Fruit fly (Drosophila melanogaster): Measurements from ENCODE around the gene ppan.

ppan gene

DNA sequence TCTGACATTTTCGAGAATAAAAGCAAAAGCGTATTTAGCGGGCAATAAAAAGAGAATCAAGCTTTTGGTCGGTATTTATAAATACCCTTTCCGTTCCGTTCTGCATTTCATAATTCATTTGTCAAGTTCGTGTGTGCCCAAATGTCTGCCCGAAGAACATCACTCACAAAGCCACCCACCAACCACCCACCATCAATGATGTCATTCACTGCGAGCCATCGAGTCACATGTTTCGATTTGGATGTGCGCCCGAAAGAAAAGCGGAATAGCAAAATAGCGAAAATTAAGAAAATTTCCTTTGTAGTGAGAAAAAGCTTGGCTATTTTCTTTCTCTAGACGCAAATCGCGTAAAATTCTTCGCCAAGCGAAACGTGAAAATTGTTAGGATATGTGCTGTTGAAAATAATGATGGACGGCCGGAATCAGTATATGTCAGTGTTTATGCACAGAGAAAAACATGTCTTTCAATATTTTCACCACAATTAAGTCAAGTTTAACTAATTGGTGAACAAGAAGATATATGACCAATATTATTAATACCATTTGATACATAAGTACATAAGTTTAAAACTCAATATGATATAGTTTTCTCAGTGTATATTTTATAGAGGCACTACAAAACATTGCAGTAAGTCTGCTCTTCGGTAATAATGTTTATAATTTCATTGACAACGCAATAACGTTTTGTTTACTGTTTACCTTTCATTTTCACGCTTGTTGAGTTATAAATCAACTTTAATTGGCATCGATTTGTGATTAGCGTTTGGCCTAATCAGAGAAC is 35.2 kb downstream of the ppan start (continued):
- TF ChIP-seq CG13123 (GFP tag; optimal IDR thresholded peaks at IDR 0.05) (peak; percentile 2), ranshi (GFP tag; IDR thresholded peaks at IDR 0.05) (peak; percentile 40; the same call in 1 of the 2 replicates), gce (GFP tag; IDR thresholded peaks at IDR 0.05) (no peak; the same call in 2 of the 3 replicates), danr (GFP tag; IDR thresholded peaks at IDR 0.05) (no peak), CG14014 (GFP tag; IDR thresholded peaks at IDR 0.05) (peak; percentile 81), Hr3 (GFP tag; optimal IDR thresholded peaks at IDR 0.05) (peak; percentile 34), Rx (GFP tag; IDR thresholded peaks at IDR 0.05) (no peak), Dbx (GFP tag; IDR thresholded peaks at IDR 0.05) (peak; percentile 70), CG2199 (GFP tag; IDR thresholded peaks at IDR 0.05) (no peak), dati (GFP tag; IDR thresholded peaks at IDR 0.05) (no peak), E2f2 (GFP tag; IDR thresholded peaks at IDR 0.05) (peak; percentile 35; the same call in 1 of the 2 replicates), hkb (optimal IDR thresholded peaks at IDR 0.05) (no peak), hkb (GFP tag; IDR thresholded peaks at IDR 0.05) (peak; percentile 76), zen2 (GFP tag; IDR thresholded peaks at IDR 0.05; ENCODE audit: partially characterized antibody) (no peak), BtbVII (GFP tag; optimal IDR thresholded peaks at IDR 0.05) (peak; percentile 56), CG12155 (GFP tag; optimal IDR thresholded peaks at IDR 0.05) (peak; percentile 56), yki (optimal IDR thresholded peaks at IDR 0.05) (no peak), usp (GFP tag; optimal IDR thresholded peaks at IDR 0.05) (no peak), CG7556 (GFP tag; optimal IDR thresholded peaks at IDR 0.05) (peak; percentile 49), HmgZ (tag; optimal IDR thresholded peaks at IDR 0.05) (peak; percentile 31), stc (GFP tag; IDR thresholded peaks at IDR 0.05) (peak; percentile 52; the same call in 1 of the 2 replicates), pb (GFP tag; optimal IDR thresholded peaks at IDR 0.05) (no peak), cas (GFP tag; IDR thresholded peaks at IDR 0.05) (0 out of 2 replicates have a peak, but pooled peaks have one; percentile 39), ttk (GFP tag; IDR thresholded peaks at IDR 0.05) (0 out of 2 replicates have a peak, but pooled peaks have one; percentile 28), insv (GFP tag; optimal IDR thresholded peaks at IDR 0.05) (no peak), CG3847 (GFP tag; IDR thresholded peaks at IDR 0.05) (peak; percentile 67; the same call in 1 of the 2 replicates), CG33557 (GFP tag; optimal IDR thresholded peaks at IDR 0.05) (no peak), NC2α (GFP tag; optimal IDR thresholded peaks at IDR 0.05) (no peak), CG43689 (GFP tag; IDR thresholded peaks at IDR 0.05) (peak; percentile 42; the same call in 1 of the 2 replicates), Hsf (GFP tag; optimal IDR thresholded peaks at IDR 0.05) (peak; percentile 57), CG1603 (tag; optimal IDR thresholded peaks at IDR 0.05) (peak; percentile 49), Nf-YA (GFP tag; IDR thresholded peaks at IDR 0.05) (no peak), chif (GFP tag; optimal IDR thresholded peaks at IDR 0.05) (peak; percentile 18 to 34), Adf1 (GFP tag; IDR thresholded peaks at IDR 0.05) (no peak), sr (GFP tag; IDR thresholded peaks at IDR 0.05) (peak; percentile 91), CG7372 (GFP tag; IDR thresholded peaks at IDR 0.05) (0 out of 2 replicates have a peak, but pooled peaks have one; percentile 24), CG14050 (GFP tag; IDR thresholded peaks at IDR 0.05) (0 out of 3 replicates have a peak, but pooled peaks have one; percentile 15), ken (GFP tag; IDR thresholded peaks at IDR 0.05) (no peak), ERR (GFP tag; optimal IDR thresholded peaks at IDR 0.05) (no peak), trem (tag; optimal IDR thresholded peaks at IDR 0.05) (no peak), CG10209 (GFP tag; optimal IDR thresholded peaks at IDR 0.05) (peak; percentile 51), ATbp (GFP tag; optimal IDR thresholded peaks at IDR 0.05) (no peak), Bgb (GFP tag; IDR thresholded peaks at IDR 0.05; ENCODE audit: partially characterized antibody) (no peak), CG7987 (GFP tag; optimal IDR thresholded peaks at IDR 0.05) (no peak), schlank (tag; optimal IDR thresholded peaks at IDR 0.05) (no peak), Kr (GFP tag; optimal IDR thresholded peaks at IDR 0.05) (no peak), Sox102F (GFP tag; optimal IDR thresholded peaks at IDR 0.05) (peak; percentile 76), CG9932 (GFP tag; IDR thresholded peaks at IDR 0.05) (peak; percentile 74), gcm (GFP tag; optimal IDR thresholded peaks at IDR 0.05) (peak; percentile 26), sqz (GFP tag; optimal IDR thresholded peaks at IDR 0.05) (no peak), CG13775 (GFP tag; optimal IDR thresholded peaks at IDR 0.05) (no peak)
